Worm (Caenorhabditis elegans) whole organism, young adult: Measurements from ENCODE around the gene epac-1.

Experiments
- F23B12.7 ChIP-seq: sonication (generic microtip); optimal IDR thresholded peaks from 2 replicates; lab custom pipeline; 2017; ENCODE audit warnings: missing genetic modification characterization, mild to moderate bottlenecking, missing compliant biosample characterization, antibody characterized with exemption, moderate library complexity; ENCODE audit not compliant: insufficient read depth
- F49E8.2 ChIP-seq: sonication (generic microtip); optimal IDR thresholded peaks from 3 replicates; lab custom pipeline; 2017; ENCODE audit warnings: missing genetic modification characterization, mild to moderate bottlenecking, missing compliant biosample characterization, antibody characterized with exemption, moderate library complexity; ENCODE audit not compliant: insufficient read depth
- Y79H2A.3 ChIP-seq: fragments of 200-800 bp; sonication (Bioruptor generic); conservative IDR thresholded peaks from 2 replicates; pipeline ENCODE4 v1.3.6; 2022; ENCODE audit warnings: missing genetic modification reagents, missing genetic modification characterization, missing compliant biosample characterization
- ama-1 ChIP-seq, 3 experiments: fragments of 150-350 bp in 1 of 3; sonication (generic microtip) in 2 of 3; optimal IDR thresholded peaks; 2 replicates each; lab custom pipeline; 2014 to 2018; ENCODE audit warnings: missing biosample characterization in 2 of 3, missing genetic modification characterization in 2 of 3, missing genetic modification reagents in 2 of 3
- bed-1 ChIP-seq: fragments of 200-800 bp; sonication (Bioruptor generic); IDR thresholded peaks from 2 replicates; pipeline ENCODE4 v1.3.6; 2022; ENCODE audit warnings: missing genetic modification reagents, missing genetic modification characterization, missing compliant biosample characterization
- cebp-1 ChIP-seq, 2 experiments: fragments of 200-800 bp in 1 of 2; sonication (Bioruptor generic) in 1 of 2; sonication (generic microtip) in 1 of 2; IDR thresholded peaks in 1 of 2; optimal IDR thresholded peaks in 1 of 2; 2 replicates each; pipeline versions ENCODE4 v1.3.6 to Lab custom; 2017 to 2022; ENCODE audit warnings: missing compliant biosample characterization in 2 of 2, missing genetic modification characterization in 2 of 2, mild to moderate bottlenecking in 1 of 2, missing genetic modification reagents in 1 of 2, moderate library complexity in 1 of 2
- dox-1 ChIP-seq: fragments of 200-800 bp; sonication (Bioruptor generic); IDR thresholded peaks from 2 replicates; pipeline ENCODE4 v1.3.6; 2022; ENCODE audit warnings: missing genetic modification reagents, missing genetic modification characterization, missing compliant biosample characterization
- hmg-20 ChIP-seq: fragments of 200-800 bp; sonication (Bioruptor generic); IDR thresholded peaks from 2 replicates; pipeline ENCODE4 v1.3.6; 2022; ENCODE audit warnings: missing genetic modification reagents, missing genetic modification characterization, missing compliant biosample characterization
- mes-4 ChIP-seq: sonication (generic microtip); optimal IDR thresholded peaks from 2 replicates; lab custom pipeline; 2016; ENCODE audit warnings: missing genotype, missing genetic modification characterization, missing compliant biosample characterization
- rec-8 ChIP-seq, 2 experiments: sonication (generic microtip); optimal IDR thresholded peaks; 2 replicates each; lab custom pipeline; 2016; ENCODE audit warnings: mild to moderate bottlenecking in 2 of 2, missing genetic modification characterization in 2 of 2, missing genetic modification reagents in 2 of 2, missing genotype in 2 of 2, missing biosample characterization in 1 of 2, missing compliant biosample characterization in 1 of 2, moderate library complexity in 1 of 2
- snpc-4 ChIP-seq, 5 experiments: fragments of 150-350 bp in 1 of 5; sonication (generic microtip) in 4 of 5; optimal IDR thresholded peaks; 2 replicates each; lab custom pipeline; 2014 to 2018; ENCODE audit warnings: missing genetic modification characterization in 5 of 5, missing biosample characterization in 3 of 5, antibody characterized with exemption in 2 of 5, mild to moderate bottlenecking in 2 of 5, missing compliant biosample characterization in 2 of 5, missing genotype in 2 of 5, moderate library complexity in 2 of 5, missing genetic modification reagents in 1 of 5

ce11 chrIII:10195911-10196310 is 6.9 kb downstream of the epac-1 start:
- TF ChIP-seq cebp-1 (GFP tag; IDR thresholded peaks at IDR 0.05; lab: Robert Waterston, UW) (no peak), cebp-1 (tag; optimal IDR thresholded peaks at IDR 0.05; lab: Kevin White, UChicago) (no peak), snpc-4 (GFP tag; optimal IDR thresholded peaks at IDR 0.05; lab: Kevin White, UChicago) (no peak), snpc-4 (tag; optimal IDR thresholded peaks at IDR 0.05; lab: Kevin White, UChicago) (no peak), hmg-20 (GFP tag; lab: Robert Waterston, UW) (no peak), rec-8 (tag; optimal IDR thresholded peaks at IDR 0.05; lab: Kevin White, UChicago) (no peak), F23B12.7 (tag; lab: Kevin White, UChicago) (no peak), F49E8.2 (tag; lab: Kevin White, UChicago) (no peak), mes-4 (no peak), Y79H2A.3 (GFP tag; lab: Robert Waterston, UW) (no peak), ama-1 (optimal IDR thresholded peaks at IDR 0.05; lab: Kevin White, UChicago) (no peak), ama-1 (GFP tag; optimal IDR thresholded peaks at IDR 0.05; lab: Kevin White, UChicago) (no peak), dox-1 (GFP tag; lab: Robert Waterston, UW) (no peak), bed-1 (GFP tag; lab: Robert Waterston, UW) (no peak)
